Comparison of ENCODE assay signal across 2 fruit fly cellular contexts in the genomic region with DNA sequence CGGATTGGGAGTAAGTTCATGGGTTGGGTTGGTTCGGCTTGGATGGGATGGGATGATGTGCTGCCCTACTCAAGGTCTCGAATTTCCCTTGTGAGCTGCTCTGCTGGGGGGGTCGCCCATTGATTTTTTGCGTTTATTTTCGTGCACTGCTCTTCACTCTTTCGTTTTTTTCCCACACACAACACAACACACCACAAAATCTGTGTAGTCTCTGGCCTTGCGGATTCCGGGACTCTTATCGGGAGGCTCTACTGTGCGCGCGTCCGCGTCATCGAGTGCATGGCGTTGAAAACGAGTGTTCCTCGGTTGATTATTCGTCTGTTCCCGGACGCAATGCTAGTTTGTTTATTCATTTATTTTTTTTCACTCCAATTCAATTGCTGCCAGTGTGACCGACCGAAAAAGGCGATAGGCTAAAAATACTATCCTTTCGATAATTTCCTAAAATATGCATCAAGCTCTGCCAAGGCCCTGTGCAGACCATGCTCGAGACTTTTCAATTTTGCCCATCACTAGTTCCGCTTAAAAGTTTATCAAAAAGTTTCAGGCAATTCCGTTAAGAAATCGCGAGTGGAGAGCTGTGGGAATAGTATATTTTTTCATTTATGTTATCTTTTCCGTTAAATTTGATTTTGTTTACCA.
TF ChIP-seq lines count a peak whose summit lies in the region.

Gene WASp (minus strand): TSS at position 399 of the 642 bp plus-strand sequence.

TF ChIP-seq in whole organism, embryonic, 481 proteins besides CTCF, POLR2A, EP300 and RAD21 (continued from another document and continues in another):
- TF ChIP-seq insv (GFP tag; optimal IDR thresholded peaks at IDR 0.05; lab: Kevin White, UChicago) (peak in 1 of 2 experiments; percentile 62), phol (tag; optimal IDR thresholded peaks at IDR 0.05; lab: Kevin White, UChicago) (peak; percentile 69), ato (GFP tag; IDR thresholded peaks at IDR 0.05; lab: Robert Waterston, UW; ENCODE audit: partially characterized antibody) (peak; percentile 42; the same call in 1 of the 2 replicates), CG1602 (GFP tag; optimal IDR thresholded peaks at IDR 0.05; lab: Kevin White, UChicago) (peak; percentile 38), ase (GFP tag; IDR thresholded peaks at IDR 0.05; lab: Robert Waterston, UW) (peak; percentile 44; the same call in 1 of the 3 replicates), CG18764 (GFP tag; optimal IDR thresholded peaks at IDR 0.05; lab: Kevin White, UChicago) (no peak), org-1 (GFP tag; optimal IDR thresholded peaks at IDR 0.05; lab: Kevin White, UChicago) (peak; percentile 21), gce (GFP tag; IDR thresholded peaks at IDR 0.05; lab: Robert Waterston, UW) (0 out of 3 replicates have a peak, but pooled peaks have one; percentile 52), br (optimal IDR thresholded peaks at IDR 0.05; lab: Kevin White, UChicago) (no peak), amos (GFP tag; IDR thresholded peaks at IDR 0.05; lab: Robert Waterston, UW; ENCODE audit: partially characterized antibody) (peak; percentile 68), h (optimal IDR thresholded peaks at IDR 0.05; lab: Kevin White, UChicago) (no peak), BtbVII (GFP tag; optimal IDR thresholded peaks at IDR 0.05; lab: Kevin White, UChicago) (peak; percentile 60), Sry-δ (GFP tag; optimal IDR thresholded peaks at IDR 0.05; lab: Kevin White, UChicago) (peak; percentile 94), gcm2 (GFP tag; optimal IDR thresholded peaks at IDR 0.05; lab: Kevin White, UChicago) (peak; percentile 38), mirr (GFP tag; optimal IDR thresholded peaks at IDR 0.05; lab: Kevin White, UChicago) (peak; percentile 22), CG12744 (GFP tag; optimal IDR thresholded peaks at IDR 0.05; lab: Kevin White, UChicago) (peak; percentile 80), NfI (GFP tag; optimal IDR thresholded peaks at IDR 0.05; lab: Kevin White, UChicago) (peak; percentile 90), ash1 (GFP tag; optimal IDR thresholded peaks at IDR 0.05; lab: Kevin White, UChicago) (peak; percentile 51), CG9817 (tag; optimal IDR thresholded peaks at IDR 0.05; lab: Kevin White, UChicago) (peak; percentile 75), CG31441 (GFP tag; IDR thresholded peaks at IDR 0.05; lab: Robert Waterston, UW) (no peak), Trl (optimal IDR thresholded peaks at IDR 0.05; lab: Kevin White, UChicago) (no peak), Trl (GFP tag; optimal IDR thresholded peaks at IDR 0.05; lab: Kevin White, UChicago) (peak; percentile 87), zfh1 (GFP tag; IDR thresholded peaks at IDR 0.05; lab: Robert Waterston, UW) (peak; percentile 78), gsb-n (tag; optimal IDR thresholded peaks at IDR 0.05; lab: Kevin White, UChicago) (no peak), CG13123 (GFP tag; optimal IDR thresholded peaks at IDR 0.05; lab: Kevin White, UChicago) (peak; percentile 21), CG9437 (GFP tag; optimal IDR thresholded peaks at IDR 0.05; lab: Kevin White, UChicago) (peak; percentile 46), CG2678 (tag; optimal IDR thresholded peaks at IDR 0.05; lab: Kevin White, UChicago) (no peak), CG15011 (GFP tag; optimal IDR thresholded peaks at IDR 0.05; lab: Kevin White, UChicago) (peak; percentile 32), Fer2 (tag; optimal IDR thresholded peaks at IDR 0.05; lab: Kevin White, UChicago) (peak; percentile 18), Mes4 (GFP tag; optimal IDR thresholded peaks at IDR 0.05; lab: Kevin White, UChicago) (peak; percentile 78), Hmr (GFP tag; optimal IDR thresholded peaks at IDR 0.05; lab: Kevin White, UChicago) (peak; percentile 90), kay (GFP tag; optimal IDR thresholded peaks at IDR 0.05; lab: Kevin White, UChicago) (no peak), pita (GFP tag; optimal IDR thresholded peaks at IDR 0.05; lab: Kevin White, UChicago) (no peak), Hsf (GFP tag; optimal IDR thresholded peaks at IDR 0.05; lab: Kevin White, UChicago) (peak; percentile 81), stwl (tag; optimal IDR thresholded peaks at IDR 0.05; lab: Kevin White, UChicago) (peak; percentile 94), bowl (GFP tag; IDR thresholded peaks at IDR 0.05; lab: Robert Waterston, UW) (peak; percentile 40; the same call in 1 of the 2 replicates), lmd (GFP tag; IDR thresholded peaks at IDR 0.05; lab: Robert Waterston, UW) (peak; percentile 46; the same call in 1 of the 2 replicates), CG12391 (tag; optimal IDR thresholded peaks at IDR 0.05; lab: Kevin White, UChicago) (peak; percentile 73), CG7357 (GFP tag; IDR thresholded peaks at IDR 0.05; lab: Robert Waterston, UW) (peak; percentile 44; the same call in 1 of the 3 replicates), luna (GFP tag; optimal IDR thresholded peaks at IDR 0.05; lab: Kevin White, UChicago) (peak; percentile 73), Rx (GFP tag; IDR thresholded peaks at IDR 0.05; lab: Robert Waterston, UW) (peak; percentile 75), CG9932 (GFP tag; IDR thresholded peaks at IDR 0.05; lab: Robert Waterston, UW) (peak; percentile 74), CG2129 (GFP tag; IDR thresholded peaks at IDR 0.05; lab: Robert Waterston, UW; ENCODE audit: partially characterized antibody) (no peak), CG15601 (tag; optimal IDR thresholded peaks at IDR 0.05; lab: Kevin White, UChicago) (no peak), CG4617 (GFP tag; optimal IDR thresholded peaks at IDR 0.05; lab: Kevin White, UChicago; ENCODE audit: borderline replicate concordance) (peak; percentile 93), p53 (GFP tag; optimal IDR thresholded peaks at IDR 0.05; lab: Kevin White, UChicago) (peak; percentile 57), CG17912 (GFP tag; optimal IDR thresholded peaks at IDR 0.05; lab: Kevin White, UChicago) (peak; percentile 78), schlank (tag; optimal IDR thresholded peaks at IDR 0.05; lab: Kevin White, UChicago) (peak; percentile 75), CG2889 (GFP tag; IDR thresholded peaks at IDR 0.05; lab: Robert Waterston, UW) (no peak), CG1233 (GFP tag; optimal IDR thresholded peaks at IDR 0.05; lab: Kevin White, UChicago) (peak; percentile 43), CG10462 (GFP tag; optimal IDR thresholded peaks at IDR 0.05; lab: Kevin White, UChicago) (peak; percentile 36), grau (tag; optimal IDR thresholded peaks at IDR 0.05; lab: Kevin White, UChicago) (peak; percentile 69), CG11247 (GFP tag; IDR thresholded peaks at IDR 0.05; lab: Robert Waterston, UW) (peak; percentile 67), bsh (GFP tag; optimal IDR thresholded peaks at IDR 0.05; lab: Kevin White, UChicago) (peak; percentile 35 to 53), Sox102F (GFP tag; optimal IDR thresholded peaks at IDR 0.05; lab: Kevin White, UChicago) (peak; percentile 51), trh (GFP tag; optimal IDR thresholded peaks at IDR 0.05; lab: Kevin White, UChicago) (peak; percentile 63), CG13424 (tag; optimal IDR thresholded peaks at IDR 0.05; lab: Kevin White, UChicago) (peak; percentile 53), CG17359 (tag; optimal IDR thresholded peaks at IDR 0.05; lab: Kevin White, UChicago) (no peak), CG32532 (GFP tag; IDR thresholded peaks at IDR 0.05; lab: Robert Waterston, UW) (peak; percentile 74), CG18619 (GFP tag; optimal IDR thresholded peaks at IDR 0.05; lab: Kevin White, UChicago) (peak; percentile 72)

TF ChIP-seq in whole organism, prepupa, 60 proteins besides CTCF, POLR2A, EP300 and RAD21 (continued from another document):
- TF ChIP-seq CG6792 (GFP tag; optimal IDR thresholded peaks at IDR 0.05; lab: Kevin White, UChicago) (no peak), CG7368 (GFP tag; optimal IDR thresholded peaks at IDR 0.05; lab: Kevin White, UChicago) (no peak), CG11762 (GFP tag; optimal IDR thresholded peaks at IDR 0.05; lab: Kevin White, UChicago; ENCODE audit: insufficient read depth) (no peak), CG10631 (GFP tag; optimal IDR thresholded peaks at IDR 0.05; lab: Kevin White, UChicago) (no peak), CG8119 (GFP tag; IDR thresholded peaks at IDR 0.05; lab: Robert Waterston, UW) (peak; percentile 58; the same call in 2 of the 3 replicates), Hr39 (GFP tag; optimal IDR thresholded peaks at IDR 0.05; lab: Kevin White, UChicago) (no peak), CG3919 (GFP tag; optimal IDR thresholded peaks at IDR 0.05; lab: Kevin White, UChicago) (no peak), pdm3 (GFP tag; optimal IDR thresholded peaks at IDR 0.05; lab: Kevin White, UChicago) (peak; percentile 66), Eip78C (GFP tag; lab: Kevin White, UChicago) (peak; percentile 85), Lpt (GFP tag; optimal IDR thresholded peaks at IDR 0.05; lab: Kevin White, UChicago) (peak; percentile 9)
